Fruit fly (Drosophila melanogaster) whole organism, embryonic: ENCODE data around the gene Oscillin.

Experiments used
- Blimp-1 ChIP-seq: fragments of 200-800 bp; sonication (Bioruptor generic); optimal IDR thresholded peaks from 3 replicates; lab custom pipeline; 2018; ENCODE audit warnings: missing biosample characterization, missing genetic modification characterization, mild to moderate bottlenecking, moderate library complexity, missing genetic modification reagents
- CG10147 ChIP-seq: fragments of 200-800 bp; sonication (Bioruptor generic); optimal IDR thresholded peaks from 2 replicates; lab custom pipeline; 2019; ENCODE audit warnings: missing biosample characterization, mild to moderate bottlenecking, missing genetic modification characterization, moderate library complexity
- CG10565 ChIP-seq: fragments of 200-800 bp; sonication (Bioruptor generic); optimal IDR thresholded peaks from 3 replicates; lab custom pipeline; 2016; ENCODE audit warnings: missing biosample characterization, mild to moderate bottlenecking, missing genetic modification characterization
- CG11085 ChIP-seq: fragments of 200-800 bp; sonication (Bioruptor generic); IDR thresholded peaks from 2 replicates; pipeline ENCODE4 v1.3.6; 2022; ENCODE audit warnings: missing biosample characterization, missing genetic modification characterization
- CG12236 ChIP-seq: fragments of 200-800 bp; sonication (Bioruptor generic); optimal IDR thresholded peaks from 2 replicates; lab custom pipeline; 2016; ENCODE audit warnings: missing biosample characterization, missing genetic modification characterization
- CG13775 ChIP-seq: fragments of 200-800 bp; sonication (Bioruptor generic); optimal IDR thresholded peaks from 3 replicates; lab custom pipeline; 2017; ENCODE audit warnings: missing biosample characterization, mild to moderate bottlenecking, missing genetic modification characterization
- CG17829 ChIP-seq: fragments of 200-800 bp; optimal IDR thresholded peaks from 2 replicates; lab custom pipeline; 2019; ENCODE audit warnings: missing biosample characterization, mild to moderate bottlenecking, missing genetic modification characterization, moderate library complexity
- CG18011 ChIP-seq: fragments of 200-800 bp; sonication (Bioruptor generic); optimal IDR thresholded peaks from 2 replicates; lab custom pipeline; 2017; ENCODE audit warnings: missing biosample characterization, missing genetic modification characterization, mild to moderate bottlenecking, moderate library complexity, missing genotype
- CG18476 ChIP-seq: fragments of 200-800 bp; sonication (Bioruptor generic); optimal IDR thresholded peaks from 2 replicates; lab custom pipeline; 2016; ENCODE audit warnings: missing biosample characterization, mild to moderate bottlenecking, missing genetic modification characterization
- CG2116 ChIP-seq: fragments of 200-800 bp; sonication (Bioruptor generic); optimal IDR thresholded peaks from 3 replicates; lab custom pipeline; 2018; ENCODE audit warnings: missing biosample characterization, mild to moderate bottlenecking, missing genetic modification characterization
- CG31365 ChIP-seq: fragments of 200-800 bp; sonication (Bioruptor generic); optimal IDR thresholded peaks from 2 replicates; lab custom pipeline; 2018; ENCODE audit warnings: missing biosample characterization, mild to moderate bottlenecking, missing genetic modification characterization
- CG34376 ChIP-seq: fragments of 200-800 bp; sonication (Bioruptor generic); optimal IDR thresholded peaks from 2 replicates; lab custom pipeline; 2018; ENCODE audit warnings: missing biosample characterization, mild to moderate bottlenecking, missing genetic modification characterization
- CG3838 ChIP-seq: fragments of 200-800 bp; sonication (Bioruptor generic); optimal IDR thresholded peaks from 3 replicates; lab custom pipeline; 2016; ENCODE audit warnings: missing biosample characterization, missing genetic modification characterization
- CG7786 ChIP-seq: fragments of 200-800 bp; sonication (Bioruptor generic); optimal IDR thresholded peaks from 2 replicates; lab custom pipeline; 2016; ENCODE audit warnings: missing biosample characterization, missing genetic modification characterization
- CG7928 ChIP-seq: fragments of 200-800 bp; sonication (Bioruptor generic); optimal IDR thresholded peaks from 2 replicates; lab custom pipeline; 2017; ENCODE audit warnings: missing biosample characterization, mild to moderate bottlenecking, missing genetic modification characterization
- CG7987 ChIP-seq: fragments of 200-800 bp; sonication (Bioruptor generic); optimal IDR thresholded peaks from 2 replicates; lab custom pipeline; 2018; ENCODE audit warnings: missing biosample characterization, mild to moderate bottlenecking, missing genetic modification characterization, moderate library complexity
- CG9609 ChIP-seq: fragments of 200-800 bp; sonication (Bioruptor generic); optimal IDR thresholded peaks from 3 replicates; lab custom pipeline; 2016; ENCODE audit warnings: missing biosample characterization, missing genetic modification characterization
- CG9932 ChIP-seq: fragments of 200-800 bp; sonication (Bioruptor generic); IDR thresholded peaks from 2 replicates; pipeline ENCODE4 v1.3.6; 2022; ENCODE audit warnings: missing biosample characterization, missing genetic modification characterization
- CTCF ChIP-seq: fragments of 200-800 bp; sonication (Bioruptor generic); optimal IDR thresholded peaks from 2 replicates; lab custom pipeline; 2017; ENCODE audit warnings: missing biosample characterization, mild to moderate bottlenecking, missing genetic modification characterization, moderate library complexity
- Ets97D ChIP-seq: fragments of 200-800 bp; sonication (Bioruptor generic); optimal IDR thresholded peaks from 3 replicates; lab custom pipeline; 2016; ENCODE audit warnings: missing biosample characterization, missing genetic modification characterization
- Gsc ChIP-seq: fragments of 200-800 bp; sonication (Bioruptor generic); IDR thresholded peaks from 2 replicates; pipeline ENCODE4 v1.3.6; 2022; ENCODE audit warnings: missing biosample characterization, missing genetic modification characterization
- Gug ChIP-seq: fragments of 200-800 bp; sonication (Bioruptor generic); IDR thresholded peaks from 4 replicates; pipeline ENCODE4 v1.3.6; 2022; ENCODE audit warnings: missing biosample characterization, missing genetic modification characterization
- HmgD ChIP-seq: fragments of 200-800 bp; sonication (Bioruptor generic); optimal IDR thresholded peaks from 3 replicates; lab custom pipeline; 2016; ENCODE audit warnings: missing biosample characterization, missing genetic modification characterization
- Jarid2 ChIP-seq: fragments of 200-800 bp; sonication (Bioruptor generic); optimal IDR thresholded peaks from 3 replicates; lab custom pipeline; 2017; ENCODE audit warnings: mild to moderate bottlenecking, missing biosample characterization, missing genetic modification reagents, missing genetic modification characterization
- MBD-R2 ChIP-seq: fragments of 200-800 bp; sonication (Bioruptor generic); IDR thresholded peaks from 2 replicates; pipeline ENCODE4 v1.3.6; 2022; ENCODE audit warnings: missing biosample characterization, missing genetic modification characterization
- Max ChIP-seq: fragments of 200-800 bp; sonication (Bioruptor generic); optimal IDR thresholded peaks from 2 replicates; lab custom pipeline; 2016; ENCODE audit warnings: missing biosample characterization, mild to moderate bottlenecking, missing genetic modification characterization
- Nf-YA ChIP-seq: fragments of 200-800 bp; sonication (Bioruptor generic); IDR thresholded peaks from 2 replicates; pipeline ENCODE4 v1.3.6; 2022; ENCODE audit warnings: missing biosample characterization, missing genetic modification characterization
- Oaz ChIP-seq: fragments of 200-800 bp; sonication (Bioruptor generic); IDR thresholded peaks from 2 replicates; pipeline ENCODE4 v1.3.6; 2022; ENCODE audit warnings: missing biosample characterization, missing genetic modification characterization
- Rfx ChIP-seq: fragments of 200-800 bp; sonication (Bioruptor generic); IDR thresholded peaks from 2 replicates; pipeline ENCODE4 v1.3.6; 2022; ENCODE audit warnings: missing biosample characterization, missing genetic modification characterization
- Sox100B ChIP-seq: fragments of 200-800 bp; sonication (Bioruptor generic); optimal IDR thresholded peaks from 3 replicates; lab custom pipeline; 2018; ENCODE audit warnings: missing biosample characterization, mild to moderate bottlenecking, missing genetic modification characterization
- Vsx1 ChIP-seq: fragments of 200-800 bp; sonication (Bioruptor generic); optimal IDR thresholded peaks from 2 replicates; lab custom pipeline; 2017; ENCODE audit warnings: missing biosample characterization, mild to moderate bottlenecking, missing genetic modification characterization, missing genetic modification reagents
- Xrp1 ChIP-seq: fragments of 200-800 bp; sonication (Bioruptor generic); IDR thresholded peaks from 2 replicates; pipeline ENCODE4 v1.3.6; 2022; ENCODE audit warnings: missing biosample characterization, missing genetic modification characterization
- bowl ChIP-seq: fragments of 200-800 bp; sonication (Bioruptor generic); IDR thresholded peaks from 2 replicates; pipeline ENCODE4 v1.3.6; 2022; ENCODE audit warnings: missing biosample characterization, missing genetic modification characterization
- cad ChIP-seq: fragments of >200 bp; optimal IDR thresholded peaks from 2 replicates; lab custom pipeline; 2017; ENCODE audit warnings: missing biosample characterization, missing genetic modification characterization
- cg ChIP-seq: fragments of 200-800 bp; sonication (Bioruptor generic); optimal IDR thresholded peaks from 3 replicates; lab custom pipeline; 2019; ENCODE audit warnings: missing biosample characterization, mild to moderate bottlenecking, missing genetic modification characterization, moderate library complexity
- dimm ChIP-seq: fragments of 200-800 bp; sonication (Bioruptor generic); IDR thresholded peaks from 2 replicates; pipeline ENCODE4 v1.3.6; 2022; ENCODE audit warnings: missing biosample characterization, missing genetic modification characterization
- disco-r ChIP-seq: fragments of 200-800 bp; sonication (Bioruptor generic); optimal IDR thresholded peaks from 2 replicates; lab custom pipeline; 2016; ENCODE audit warnings: missing biosample characterization, missing genetic modification characterization
- dmrt99B ChIP-seq: fragments of 200-800 bp; sonication (Bioruptor generic); optimal IDR thresholded peaks from 2 replicates; lab custom pipeline; 2018; ENCODE audit warnings: missing biosample characterization, mild to moderate bottlenecking, missing genetic modification characterization, moderate library complexity
- esg ChIP-seq: fragments of 200-800 bp; sonication (Bioruptor generic); conservative IDR thresholded peaks from 2 replicates; pipeline ENCODE4 v1.3.6; 2022; ENCODE audit warnings: missing biosample characterization, missing genetic modification characterization
- eyg ChIP-seq: fragments of 200-800 bp; sonication (Bioruptor generic); optimal IDR thresholded peaks from 3 replicates; lab custom pipeline; 2016; ENCODE audit warnings: missing biosample characterization, missing genetic modification characterization
- fd64A ChIP-seq: fragments of 200-800 bp; sonication (Bioruptor generic); optimal IDR thresholded peaks from 3 replicates; lab custom pipeline; 2018; ENCODE audit warnings: missing biosample characterization, mild to moderate bottlenecking, missing genetic modification characterization
- her ChIP-seq: fragments of 200-800 bp; sonication (Bioruptor generic); optimal IDR thresholded peaks from 2 replicates; lab custom pipeline; 2016; ENCODE audit warnings: missing biosample characterization, missing genetic modification characterization
- hkb ChIP-seq, 2 experiments: fragments of 200-800 bp in 1 of 2; fragments of >200 bp in 1 of 2; sonication (Bioruptor generic) in 1 of 2; IDR thresholded peaks in 1 of 2; optimal IDR thresholded peaks in 1 of 2; 2 replicates each; pipeline versions ENCODE4 v1.3.6 to Lab custom; 2017 to 2022; ENCODE audit warnings: missing biosample characterization in 1 of 2, missing genetic modification characterization in 1 of 2
- org-1 ChIP-seq: fragments of 200-800 bp; sonication (Bioruptor generic); optimal IDR thresholded peaks from 2 replicates; lab custom pipeline; 2017; ENCODE audit warnings: missing biosample characterization, missing genetic modification characterization
- sc ChIP-seq, 3 experiments: fragments of >200 bp in 2 of 3; fragments of 200-800 bp in 1 of 3; sonication (Bioruptor generic) in 1 of 3; optimal IDR thresholded peaks; 2 replicates in 2 of 3; 3 replicates in 1 of 3; lab custom pipeline; 2017; ENCODE audit warnings: mild to moderate bottlenecking in 1 of 3, missing biosample characterization in 1 of 3, missing genetic modification characterization in 1 of 3, missing genetic modification reagents in 1 of 3
- sens-2 ChIP-seq: fragments of 200-800 bp; sonication (Bioruptor generic); IDR thresholded peaks from 2 replicates; pipeline ENCODE4 v1.3.6; 2022; ENCODE audit warnings: missing biosample characterization, missing genetic modification characterization
- sim ChIP-seq: fragments of 200-800 bp; sonication (Bioruptor generic); IDR thresholded peaks from 2 replicates; pipeline ENCODE4 v1.3.6; 2022; ENCODE audit warnings: missing biosample characterization, missing genetic modification characterization
- slbo ChIP-seq: fragments of 200-800 bp; sonication (Bioruptor generic); IDR thresholded peaks from 2 replicates; pipeline ENCODE4 v1.3.6; 2022; ENCODE audit warnings: missing biosample characterization, missing genetic modification characterization
- slou ChIP-seq: fragments of 200-800 bp; sonication (Bioruptor generic); optimal IDR thresholded peaks from 3 replicates; lab custom pipeline; 2016; ENCODE audit warnings: missing biosample characterization, missing genetic modification characterization
- twi ChIP-seq: fragments of 200-800 bp; optimal IDR thresholded peaks from 2 replicates; lab custom pipeline; 2019; ENCODE audit warnings: missing biosample characterization, mild to moderate bottlenecking, missing genetic modification characterization, moderate library complexity
- wor ChIP-seq: fragments of 200-800 bp; sonication (Bioruptor generic); IDR thresholded peaks from 2 replicates; pipeline ENCODE4 v1.3.6; 2022; ENCODE audit warnings: missing biosample characterization, missing genetic modification characterization
- yki ChIP-seq: fragments of >200 bp; optimal IDR thresholded peaks from 3 replicates; lab custom pipeline; 2018
- z ChIP-seq: fragments of 200-800 bp; sonication (Bioruptor generic); IDR thresholded peaks from 3 replicates; pipeline ENCODE4 v1.3.6; 2022; ENCODE audit warnings: missing biosample characterization, missing genetic modification characterization

The Oscillin gene

DNA sequence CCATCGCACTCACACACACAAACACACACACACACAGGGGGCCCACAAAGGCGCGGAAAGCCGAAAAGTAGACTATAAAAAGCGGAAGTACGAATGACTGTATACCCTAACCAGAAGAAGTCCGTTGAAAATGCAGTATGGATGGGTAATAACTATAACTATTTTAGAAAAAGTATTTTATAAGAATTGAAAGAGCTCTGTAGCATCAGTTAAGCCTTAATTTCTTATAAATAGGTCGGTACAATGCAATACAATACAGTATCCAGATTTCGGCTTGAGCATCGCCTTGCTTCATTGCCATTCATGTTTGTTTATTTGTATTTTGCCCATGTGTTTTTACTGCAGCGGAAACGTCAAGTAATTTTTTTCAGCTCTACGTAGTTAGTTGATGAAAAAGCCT is 22.6 kb downstream of the Oscillin start (continued):
- TF ChIP-seq CG10565: no peak
- TF ChIP-seq Max (GFP tag; lab: Kevin White, UChicago): no peak
- TF ChIP-seq her (GFP tag; lab: Kevin White, UChicago): no peak
- no peak for TF ChIP-seq CG10147 (GFP tag; lab: Kevin White, UChicago)
- no peak for TF ChIP-seq wor (GFP tag; lab: Robert Waterston, UW)
- no peak for TF ChIP-seq CG9609
- peak; percentile 71 for TF ChIP-seq slbo (GFP tag; lab: Robert Waterston, UW)
- TF ChIP-seq Gug: 0 out of 4 replicates have a peak, but pooled peaks have one; percentile 17
- TF ChIP-seq CG11085 (GFP tag; lab: Robert Waterston, UW): no peak
- no peak for TF ChIP-seq sens-2
- TF ChIP-seq sc (optimal IDR thresholded peaks at IDR 0.05; lab: Kevin White, UChicago): no peak
- no peak for TF ChIP-seq sc (GFP tag; optimal IDR thresholded peaks at IDR 0.05; lab: Kevin White, UChicago)
- no peak for TF ChIP-seq CG13775 (GFP tag; lab: Kevin White, UChicago)
- no peak for TF ChIP-seq CTCF
- TF ChIP-seq cg (GFP tag; lab: Kevin White, UChicago): peak; percentile 7
- TF ChIP-seq CG17829 (tag; lab: Kevin White, UChicago): no peak
- TF ChIP-seq CG12236 (GFP tag; lab: Kevin White, UChicago): no peak
- TF ChIP-seq dimm (GFP tag; lab: Robert Waterston, UW): no peak
- TF ChIP-seq yki (lab: Kevin White, UChicago): no peak
- TF ChIP-seq z: no peak
- no peak for TF ChIP-seq CG2116 (GFP tag; lab: Kevin White, UChicago)
- TF ChIP-seq CG18011 (GFP tag; lab: Kevin White, UChicago): no peak
- TF ChIP-seq twi (tag; lab: Kevin White, UChicago): no peak
- TF ChIP-seq dmrt99B (tag; lab: Kevin White, UChicago): peak; percentile 49
- TF ChIP-seq Ets97D (GFP tag; lab: Kevin White, UChicago): no peak
- peak; percentile 70 for TF ChIP-seq Rfx (GFP tag; lab: Robert Waterston, UW)
- TF ChIP-seq HmgD: no peak
- TF ChIP-seq MBD-R2 (GFP tag; lab: Robert Waterston, UW): no peak
- no peak for TF ChIP-seq sim (GFP tag; lab: Robert Waterston, UW)
- TF ChIP-seq CG7928 (GFP tag; lab: Kevin White, UChicago): no peak
- TF ChIP-seq Nf-YA (GFP tag; lab: Robert Waterston, UW): no peak
- TF ChIP-seq Oaz: peak; percentile 33; the same call in 1 of the 2 replicates
- no peak for TF ChIP-seq CG3838 (GFP tag; lab: Kevin White, UChicago)
- TF ChIP-seq slou (GFP tag; lab: Kevin White, UChicago): no peak
- no peak for TF ChIP-seq Sox100B (GFP tag; lab: Kevin White, UChicago)
- no peak for TF ChIP-seq bowl
- no peak; the same call in 1 of the 2 replicates for TF ChIP-seq Xrp1 (GFP tag; lab: Robert Waterston, UW)
- TF ChIP-seq CG31365 (tag; lab: Kevin White, UChicago): no peak
- no peak for TF ChIP-seq hkb (optimal IDR thresholded peaks at IDR 0.05; lab: Kevin White, UChicago)
- peak; percentile 47; the same call in 1 of the 2 replicates for TF ChIP-seq hkb (GFP tag; IDR thresholded peaks at IDR 0.05; lab: Robert Waterston, UW)
- TF ChIP-seq CG7987 (GFP tag; lab: Kevin White, UChicago): no peak
- no peak for TF ChIP-seq esg (GFP tag; lab: Robert Waterston, UW)
- TF ChIP-seq Vsx1 (GFP tag; lab: Kevin White, UChicago): no peak
- TF ChIP-seq Jarid2 (GFP tag; lab: Kevin White, UChicago): no peak
- no peak for TF ChIP-seq CG34376 (GFP tag; lab: Kevin White, UChicago)
- no peak for TF ChIP-seq Blimp-1
- TF ChIP-seq CG18476 (GFP tag; lab: Kevin White, UChicago): no peak
- no peak for TF ChIP-seq eyg
- no peak for TF ChIP-seq CG7786 (GFP tag; lab: Kevin White, UChicago)
- TF ChIP-seq cad (GFP tag; lab: Kevin White, UChicago): no peak
- no peak for TF ChIP-seq disco-r (GFP tag; lab: Kevin White, UChicago)
- TF ChIP-seq Gsc (GFP tag; lab: Robert Waterston, UW): no peak
- TF ChIP-seq fd64A (GFP tag; lab: Kevin White, UChicago): no peak
- TF ChIP-seq CG9932 (GFP tag; lab: Robert Waterston, UW): peak; percentile 58
- no peak for TF ChIP-seq org-1
